Fruit fly (Drosophila melanogaster) whole organism, embryonic: ENCODE measurements around the gene Gcn5.

Experiments
- Ada2b ChIP-seq: fragments of 200-800 bp; sonication (Bioruptor generic); IDR thresholded peaks from 2 replicates; pipeline ENCODE4 v1.3.6; 2022; ENCODE audit warnings: missing biosample characterization, missing genetic modification characterization
- CG1024 ChIP-seq: fragments of 200-800 bp; sonication (Bioruptor generic); IDR thresholded peaks from 2 replicates; pipeline ENCODE4 v1.3.6; 2022; ENCODE audit warnings: missing biosample characterization, missing genetic modification characterization
- CG10321 ChIP-seq: fragments of 200-800 bp; sonication (Bioruptor generic); IDR thresholded peaks from 2 replicates; pipeline ENCODE4 v1.3.6; 2022; ENCODE audit warnings: missing biosample characterization, missing genetic modification characterization
- CG13123 ChIP-seq: fragments of 200-800 bp; sonication (Bioruptor generic); optimal IDR thresholded peaks from 2 replicates; lab custom pipeline; 2016; ENCODE audit warnings: missing biosample characterization, missing genetic modification characterization
- CG14965 ChIP-seq: fragments of 200-800 bp; sonication (Bioruptor generic); optimal IDR thresholded peaks from 2 replicates; lab custom pipeline; 2016; ENCODE audit warnings: missing biosample characterization, missing genetic modification characterization, borderline replicate concordance
- CG1603 ChIP-seq: fragments of 200-800 bp; sonication (Bioruptor generic); optimal IDR thresholded peaks from 2 replicates; lab custom pipeline; 2019; ENCODE audit warnings: missing biosample characterization, mild to moderate bottlenecking, missing genetic modification characterization, moderate library complexity
- CG18599 ChIP-seq: fragments of 200-800 bp; sonication (Bioruptor generic); optimal IDR thresholded peaks from 3 replicates; lab custom pipeline; 2017; ENCODE audit warnings: missing biosample characterization, missing genetic modification characterization, mild to moderate bottlenecking, moderate library complexity, missing genetic modification reagents
- CG30431 ChIP-seq: fragments of 200-800 bp; sonication (Bioruptor generic); optimal IDR thresholded peaks from 2 replicates; lab custom pipeline; 2017; ENCODE audit warnings: missing biosample characterization, missing genetic modification characterization
- CG31224 ChIP-seq: fragments of 200-800 bp; sonication (Bioruptor generic); IDR thresholded peaks from 2 replicates; pipeline ENCODE4 v1.3.6; 2022; ENCODE audit warnings: missing biosample characterization, missing genetic modification characterization
- CG34376 ChIP-seq: fragments of 200-800 bp; sonication (Bioruptor generic); optimal IDR thresholded peaks from 2 replicates; lab custom pipeline; 2018; ENCODE audit warnings: missing biosample characterization, mild to moderate bottlenecking, missing genetic modification characterization
- CG42726 ChIP-seq: fragments of 200-800 bp; sonication (Bioruptor generic); IDR thresholded peaks from 2 replicates; pipeline ENCODE4 v1.3.6; 2022; ENCODE audit warnings: missing biosample characterization, missing genetic modification characterization; ENCODE audit not compliant: partially characterized antibody
- CG43689 ChIP-seq: fragments of 200-800 bp; sonication (Bioruptor generic); IDR thresholded peaks from 2 replicates; pipeline ENCODE4 v1.3.6; 2022; ENCODE audit warnings: missing biosample characterization, missing genetic modification characterization
- CG6683 ChIP-seq: fragments of 200-800 bp; sonication (Bioruptor generic); optimal IDR thresholded peaks from 2 replicates; lab custom pipeline; 2017; ENCODE audit warnings: missing biosample characterization, mild to moderate bottlenecking, missing genetic modification characterization, missing genetic modification reagents
- CG8944 ChIP-seq: fragments of 200-800 bp; sonication (Bioruptor generic); optimal IDR thresholded peaks from 3 replicates; lab custom pipeline; 2016; ENCODE audit warnings: missing biosample characterization, missing genetic modification characterization
- Camta ChIP-seq: fragments of 200-800 bp; sonication (Bioruptor generic); optimal IDR thresholded peaks from 2 replicates; lab custom pipeline; 2016; ENCODE audit warnings: missing biosample characterization, missing genetic modification characterization
- Ets65A ChIP-seq: fragments of 200-800 bp; sonication (Bioruptor generic); peaks from one replicate; lab custom pipeline; 2016; ENCODE audit warnings: missing biosample characterization, missing genetic modification characterization
- GATAe ChIP-seq: fragments of 200-800 bp; sonication (Bioruptor generic); conservative IDR thresholded peaks from 2 replicates; pipeline ENCODE4 v1.3.6; 2022; ENCODE audit warnings: missing biosample characterization, missing genetic modification characterization
- HmgD ChIP-seq: fragments of 200-800 bp; sonication (Bioruptor generic); optimal IDR thresholded peaks from 3 replicates; lab custom pipeline; 2016; ENCODE audit warnings: missing biosample characterization, missing genetic modification characterization
- NC2α ChIP-seq: fragments of 200-800 bp; sonication (Bioruptor generic); optimal IDR thresholded peaks from 2 replicates; lab custom pipeline; 2016; ENCODE audit warnings: missing biosample characterization, missing genetic modification characterization
- NC2β ChIP-seq: fragments of 200-800 bp; sonication (Bioruptor generic); optimal IDR thresholded peaks from 2 replicates; lab custom pipeline; 2016; ENCODE audit warnings: missing biosample characterization, missing genetic modification characterization
- Nf-YC ChIP-seq: fragments of 200-800 bp; optimal IDR thresholded peaks from 3 replicates; lab custom pipeline; 2019; ENCODE audit warnings: missing biosample characterization, mild to moderate bottlenecking, missing genetic modification characterization, moderate library complexity
- Oaz ChIP-seq: fragments of 200-800 bp; sonication (Bioruptor generic); IDR thresholded peaks from 2 replicates; pipeline ENCODE4 v1.3.6; 2022; ENCODE audit warnings: missing biosample characterization, missing genetic modification characterization
- Ravus ChIP-seq: fragments of 200-800 bp; sonication (Bioruptor generic); IDR thresholded peaks from 2 replicates; pipeline ENCODE4 v1.3.6; 2022; ENCODE audit warnings: missing biosample characterization, missing genetic modification characterization
- Rfx ChIP-seq: fragments of 200-800 bp; sonication (Bioruptor generic); IDR thresholded peaks from 2 replicates; pipeline ENCODE4 v1.3.6; 2022; ENCODE audit warnings: missing biosample characterization, missing genetic modification characterization
- Sin3A ChIP-seq: fragments of >200 bp; optimal IDR thresholded peaks from 2 replicates; lab custom pipeline; 2018
- Six4 ChIP-seq: fragments of 200-800 bp; sonication (Bioruptor generic); optimal IDR thresholded peaks from 2 replicates; lab custom pipeline; 2016; ENCODE audit warnings: missing biosample characterization, missing genetic modification characterization
- Sox102F ChIP-seq: fragments of 200-800 bp; sonication (Bioruptor generic); optimal IDR thresholded peaks from 2 replicates; lab custom pipeline; 2018; ENCODE audit warnings: missing biosample characterization, mild to moderate bottlenecking, missing genetic modification characterization, moderate library complexity
- Taf1 ChIP-seq: fragments of 200-800 bp; sonication (Bioruptor generic); IDR thresholded peaks from 2 replicates; pipeline ENCODE4 v1.3.6; 2022; ENCODE audit warnings: missing biosample characterization, missing genetic modification characterization
- ato ChIP-seq: fragments of 200-800 bp; sonication (Bioruptor generic); IDR thresholded peaks from 2 replicates; pipeline ENCODE4 v1.3.6; 2022; ENCODE audit warnings: missing biosample characterization, missing genetic modification characterization; ENCODE audit not compliant: partially characterized antibody
- ci ChIP-seq: fragments of 200-800 bp; sonication (Bioruptor generic); IDR thresholded peaks from 3 replicates; pipeline ENCODE4 v1.3.6; 2022; ENCODE audit warnings: missing biosample characterization, missing genetic modification characterization
- croc ChIP-seq: fragments of 200-800 bp; sonication (Bioruptor generic); conservative IDR thresholded peaks from 3 replicates; pipeline ENCODE4 v1.3.6; 2022; ENCODE audit warnings: missing biosample characterization, missing genetic modification characterization
- crp ChIP-seq, 2 experiments: fragments of 200-800 bp; sonication (Bioruptor generic); optimal IDR thresholded peaks; 2 replicates in 1 of 2; 3 replicates in 1 of 2; lab custom pipeline; 2017; ENCODE audit warnings: missing biosample characterization in 2 of 2, missing genetic modification characterization in 2 of 2, mild to moderate bottlenecking in 1 of 2, moderate library complexity in 1 of 2
- dati ChIP-seq: fragments of 200-800 bp; sonication (Bioruptor generic); IDR thresholded peaks from 2 replicates; pipeline ENCODE4 v1.3.6; 2022; ENCODE audit warnings: missing biosample characterization, missing genetic modification characterization
- ems ChIP-seq: fragments of 200-800 bp; sonication (Bioruptor generic); optimal IDR thresholded peaks from 3 replicates; lab custom pipeline; 2016; ENCODE audit warnings: missing biosample characterization, missing genetic modification characterization
- eyg ChIP-seq: fragments of 200-800 bp; sonication (Bioruptor generic); optimal IDR thresholded peaks from 3 replicates; lab custom pipeline; 2016; ENCODE audit warnings: missing biosample characterization, missing genetic modification characterization
- gce ChIP-seq: fragments of 200-800 bp; sonication (Bioruptor generic); IDR thresholded peaks from 3 replicates; pipeline ENCODE4 v1.3.6; 2022; ENCODE audit warnings: missing biosample characterization, missing genetic modification characterization
- gcm2 ChIP-seq: fragments of 200-800 bp; sonication (Bioruptor generic); optimal IDR thresholded peaks from 2 replicates; lab custom pipeline; 2016; ENCODE audit warnings: missing biosample characterization, missing genetic modification characterization
- knrl ChIP-seq: fragments of 200-800 bp; sonication (Bioruptor generic); IDR thresholded peaks from 3 replicates; pipeline ENCODE4 v1.3.6; 2022; ENCODE audit warnings: missing biosample characterization, missing genetic modification characterization; ENCODE audit not compliant: partially characterized antibody
- lbe ChIP-seq: fragments of 200-800 bp; sonication (Bioruptor generic); optimal IDR thresholded peaks from 2 replicates; lab custom pipeline; 2016; ENCODE audit warnings: missing biosample characterization, mild to moderate bottlenecking, missing genetic modification characterization
- mirr ChIP-seq: fragments of 200-800 bp; sonication (Bioruptor generic); optimal IDR thresholded peaks from 3 replicates; lab custom pipeline; 2018; ENCODE audit warnings: missing biosample characterization, mild to moderate bottlenecking, missing genetic modification characterization
- pfk ChIP-seq: fragments of 200-800 bp; sonication (Bioruptor generic); optimal IDR thresholded peaks from 2 replicates; lab custom pipeline; 2018; ENCODE audit warnings: missing biosample characterization, mild to moderate bottlenecking, missing genetic modification characterization, moderate library complexity
- pita ChIP-seq: fragments of 200-800 bp; sonication (Bioruptor generic); optimal IDR thresholded peaks from 2 replicates; lab custom pipeline; 2017; ENCODE audit warnings: missing biosample characterization, mild to moderate bottlenecking, missing genetic modification characterization
- pnt ChIP-seq: fragments of 200-800 bp; sonication (Bioruptor generic); optimal IDR thresholded peaks from 3 replicates; lab custom pipeline; 2016; ENCODE audit warnings: missing biosample characterization, missing genetic modification characterization
- pum ChIP-seq: fragments of 200-800 bp; sonication (Bioruptor generic); optimal IDR thresholded peaks from 2 replicates; lab custom pipeline; 2016; ENCODE audit warnings: missing biosample characterization, missing genetic modification characterization
- ro ChIP-seq: fragments of 200-800 bp; sonication (Bioruptor generic); IDR thresholded peaks from 2 replicates; pipeline ENCODE4 v1.3.6; 2022; ENCODE audit warnings: missing biosample characterization, missing genetic modification characterization
- salm ChIP-seq: fragments of 200-800 bp; sonication (Bioruptor generic); optimal IDR thresholded peaks from 2 replicates; lab custom pipeline; 2018; ENCODE audit warnings: missing biosample characterization, mild to moderate bottlenecking, missing genetic modification characterization
- sd ChIP-seq: fragments of 200-800 bp; sonication (Bioruptor generic); optimal IDR thresholded peaks from 3 replicates; lab custom pipeline; 2018; ENCODE audit warnings: missing biosample characterization, mild to moderate bottlenecking, missing genetic modification characterization, moderate library complexity
- sisA ChIP-seq: fragments of 200-800 bp; sonication (Bioruptor generic); IDR thresholded peaks from 2 replicates; pipeline ENCODE4 v1.3.6; 2022; ENCODE audit warnings: missing biosample characterization, missing genetic modification characterization
- tna ChIP-seq: fragments of 200-800 bp; sonication (Bioruptor generic); IDR thresholded peaks from 2 replicates; pipeline ENCODE4 v1.3.6; 2022; ENCODE audit warnings: missing biosample characterization, missing genetic modification characterization; ENCODE audit not compliant: partially characterized antibody
- tx ChIP-seq: fragments of 200-800 bp; sonication (Bioruptor generic); optimal IDR thresholded peaks from 2 replicates; lab custom pipeline; 2016; ENCODE audit warnings: missing biosample characterization, missing genetic modification characterization
- unc-4 ChIP-seq: fragments of 200-800 bp; sonication (Bioruptor generic); IDR thresholded peaks from 2 replicates; pipeline ENCODE4 v1.3.6; 2022; ENCODE audit warnings: missing biosample characterization, missing genetic modification characterization; ENCODE audit not compliant: partially characterized antibody

The Gcn5 gene

DNA sequence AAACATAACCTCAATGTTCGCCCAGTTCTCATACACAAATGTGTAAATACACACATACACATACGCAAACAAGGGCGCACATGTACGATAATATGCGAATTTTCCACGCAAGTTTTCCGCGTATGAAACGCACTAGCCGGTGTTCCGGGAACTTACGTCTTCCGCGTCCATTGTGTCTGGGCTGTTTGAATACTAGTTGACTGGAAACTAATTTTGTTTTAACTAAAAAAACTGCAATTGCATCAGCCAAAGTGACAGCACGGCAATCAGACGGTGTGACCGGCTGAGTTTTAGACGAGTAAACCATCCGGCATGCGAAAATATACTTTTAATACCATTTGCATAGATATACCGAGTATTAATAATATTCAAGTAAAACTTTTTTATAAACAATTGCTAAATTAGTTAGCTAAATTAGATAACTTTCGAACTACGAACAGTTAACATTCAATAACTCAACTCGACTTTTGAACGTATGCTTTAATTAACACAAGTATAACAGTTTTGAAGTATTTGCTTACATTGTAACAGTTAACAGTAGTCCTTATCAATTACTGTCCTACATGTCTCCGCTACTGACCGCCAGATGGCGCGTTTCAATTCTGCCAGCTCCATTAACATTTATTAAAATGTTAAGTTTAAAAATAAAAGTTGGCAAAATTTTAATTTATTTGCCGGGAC, 2.8 kb upstream of the Gcn5 start, which contains the start of gene eIF2beta (continued):
- TF ChIP-seq crp (GFP tag; optimal IDR thresholded peaks at IDR 0.05; lab: Kevin White, UChicago) (peak in 1 of 2 experiments; percentile 1), unc-4 (GFP tag; lab: Robert Waterston, UW) (no peak), CG6683 (no peak), eyg (GFP tag; lab: Kevin White, UChicago) (no peak), pnt (no peak), Ravus (no peak), CG43689 (no peak), Rfx (peak; percentile 25; the same call in 1 of the 2 replicates), croc (GFP tag; lab: Robert Waterston, UW) (no peak), CG10321 (no peak), pfk (peak; percentile 32), CG31224 (no peak), Sox102F (GFP tag; lab: Kevin White, UChicago) (peak; percentile 31), CG34376 (GFP tag; lab: Kevin White, UChicago) (peak; percentile 29), salm (tag; lab: Kevin White, UChicago) (no peak), CG30431 (no peak), Ada2b (GFP tag; lab: Robert Waterston, UW) (no peak), tna (no peak), lbe (peak; percentile 73), Camta (GFP tag; lab: Kevin White, UChicago) (peak; percentile 15), ems (no peak), pum (GFP tag; lab: Kevin White, UChicago) (no peak), knrl (GFP tag; lab: Robert Waterston, UW) (no peak), NC2α (GFP tag; lab: Kevin White, UChicago) (no peak), NC2β (GFP tag; lab: Kevin White, UChicago) (peak; percentile 3), mirr (GFP tag; lab: Kevin White, UChicago) (peak; percentile 61), pita (GFP tag; lab: Kevin White, UChicago) (no peak), CG14965 (GFP tag; lab: Kevin White, UChicago) (peak; percentile 98), Six4 (GFP tag; lab: Kevin White, UChicago) (no peak), sisA (GFP tag; lab: Robert Waterston, UW) (no peak), GATAe (GFP tag; lab: Robert Waterston, UW) (no peak), CG42726 (GFP tag; lab: Robert Waterston, UW) (no peak), Nf-YC (tag; lab: Kevin White, UChicago) (peak; percentile 41), CG1603 (tag; lab: Kevin White, UChicago) (peak; percentile 37), sd (tag; lab: Kevin White, UChicago) (peak; percentile 63), Sin3A (lab: Kevin White, UChicago) (peak; percentile 55), HmgD (GFP tag; lab: Kevin White, UChicago) (no peak), CG13123 (GFP tag; lab: Kevin White, UChicago) (no peak), tx (GFP tag; lab: Kevin White, UChicago) (no peak), CG18599 (GFP tag; lab: Kevin White, UChicago) (no peak), ro (GFP tag; lab: Robert Waterston, UW) (no peak), gcm2 (GFP tag; lab: Kevin White, UChicago) (no peak), dati (GFP tag; lab: Robert Waterston, UW) (no peak), Oaz (GFP tag; lab: Robert Waterston, UW) (no peak), ato (no peak), CG8944 (no peak), Taf1 (no peak), gce (GFP tag; lab: Robert Waterston, UW) (0 out of 3 replicates have a peak, but pooled peaks have one; percentile 39), Ets65A (no peak), ci (GFP tag; lab: Robert Waterston, UW) (peak; percentile 72), CG1024 (GFP tag; lab: Robert Waterston, UW) (no peak)
